Worm (Caenorhabditis elegans) whole organism, dauer: Measurements from ENCODE around the gene Y39A1C.1.
"Not testable (repeated sequence)": the region's sequence is repeated elsewhere in the genome, so short reads cannot be mapped to it uniquely, and the experiment has no call there.

Experiments used
- unc-62 ChIP-seq: sonication (generic microtip); optimal IDR thresholded peaks from 2 replicates; lab custom pipeline; 2017; ENCODE audit warnings: missing biosample characterization, missing genetic modification reagents, missing genetic modification characterization

The Y39A1C.1 gene

DNA sequence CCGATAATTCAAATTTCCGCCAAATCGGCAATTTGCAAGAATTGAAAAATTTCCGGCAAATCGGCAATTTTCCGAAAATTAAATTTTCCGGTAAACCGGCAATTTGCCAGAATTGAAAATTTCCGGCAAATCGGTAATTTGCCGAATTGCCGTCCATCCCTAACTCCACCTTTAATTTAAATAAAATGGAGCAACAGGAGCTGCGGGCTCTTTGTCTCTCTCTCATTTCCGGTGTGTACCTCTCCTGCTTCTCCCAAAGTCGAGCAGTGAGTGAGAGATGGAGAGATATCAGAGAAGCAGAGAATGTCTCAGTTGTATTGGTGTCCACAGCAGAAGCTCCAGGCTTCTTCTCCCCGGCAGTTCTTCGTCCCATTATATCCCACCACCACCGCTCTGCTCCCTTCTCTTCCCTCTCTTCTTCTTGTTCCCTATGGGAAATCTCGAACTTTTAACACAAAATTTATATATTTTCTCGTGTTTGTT lies at the start of gene Y39A1C.1:
Gene Y39A1C.1, plus strand, starts transcription at position 51 of the 483 bp plus-strand sequence.
- no peak for TF ChIP-seq unc-62 (GFP tag; lab: Kevin White, UChicago)

DNA sequence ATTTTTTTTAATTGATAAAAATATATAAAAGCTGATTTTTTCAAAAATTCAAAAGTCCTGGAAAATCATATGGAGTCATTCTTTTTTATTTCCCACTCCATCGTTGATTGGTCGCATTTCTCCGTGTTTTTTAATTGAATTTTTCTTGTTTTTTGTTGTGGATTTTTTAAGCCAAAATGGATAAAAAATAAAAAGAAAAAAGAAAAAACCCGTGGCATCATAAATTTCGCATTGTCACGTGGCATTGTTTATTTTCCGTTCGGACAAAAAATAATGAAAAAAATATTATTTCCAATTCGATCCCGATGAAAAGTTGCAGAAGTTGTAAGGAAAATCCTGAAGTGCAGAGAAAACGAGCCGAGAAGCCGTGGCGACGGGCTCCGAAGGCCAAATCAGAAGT lies 49.6 kb upstream of the Y39A1C.1 start, which contains the start of gene klp-7:
Gene klp-7, plus strand, starts transcription at position 301 of the 400 bp plus-strand sequence.
- not testable (repeated sequence) for TF ChIP-seq unc-62 (GFP tag; lab: Kevin White, UChicago)

- TF ChIP-seq unc-62 (GFP tag; lab: Kevin White, UChicago): no peak
Measured at ce11 chrIII:10806821-10807220, 48.4 kb upstream of the Y39A1C.1 start.

DNA sequence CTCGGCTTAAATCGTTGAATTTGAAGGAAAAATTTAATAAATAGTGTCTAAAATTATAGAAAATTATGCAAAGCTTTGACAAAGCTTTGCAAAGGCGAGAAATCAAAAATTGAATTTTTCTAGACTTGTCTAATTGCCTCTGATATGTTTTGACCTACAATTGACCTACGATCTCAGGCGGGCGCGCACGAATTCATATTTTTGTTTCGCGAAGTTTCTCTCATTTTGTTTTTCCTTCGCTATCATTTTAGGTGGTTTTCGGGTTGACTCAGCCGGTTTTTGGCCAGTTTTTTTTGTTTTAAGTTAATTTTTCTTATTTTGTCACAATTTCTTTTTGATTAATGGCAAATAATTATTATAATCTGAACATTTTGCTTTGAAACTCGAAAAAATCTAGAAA lies 48.0 kb upstream of the Y39A1C.1 start:
- TF ChIP-seq unc-62 (GFP tag; lab: Kevin White, UChicago): no peak

DNA sequence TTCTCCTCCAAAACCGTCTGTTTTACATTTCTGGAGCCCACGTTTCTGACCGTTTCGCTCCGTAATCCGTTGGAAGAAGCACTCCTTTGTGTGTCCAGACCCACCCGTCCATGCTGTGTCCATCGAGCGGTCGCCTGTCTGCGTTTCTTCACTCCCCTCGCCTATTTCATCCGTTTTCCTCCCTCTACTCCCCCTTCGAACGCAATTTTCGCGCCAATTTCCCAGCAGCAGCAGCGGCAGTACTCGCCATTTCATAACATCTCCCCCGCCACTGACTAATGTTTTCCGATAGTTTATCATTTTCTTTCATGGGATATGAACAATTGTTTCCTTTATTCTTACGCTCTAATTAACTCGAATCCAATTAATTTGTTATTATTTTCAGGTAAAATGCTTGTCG lies 47.3 kb upstream of the Y39A1C.1 start:
- TF ChIP-seq unc-62 (GFP tag; lab: Kevin White, UChicago): no peak

ce11 chrIII:10808802-10809201 lies 46.4 kb upstream of the Y39A1C.1 start:
- TF ChIP-seq unc-62 (GFP tag; lab: Kevin White, UChicago): no peak

DNA sequence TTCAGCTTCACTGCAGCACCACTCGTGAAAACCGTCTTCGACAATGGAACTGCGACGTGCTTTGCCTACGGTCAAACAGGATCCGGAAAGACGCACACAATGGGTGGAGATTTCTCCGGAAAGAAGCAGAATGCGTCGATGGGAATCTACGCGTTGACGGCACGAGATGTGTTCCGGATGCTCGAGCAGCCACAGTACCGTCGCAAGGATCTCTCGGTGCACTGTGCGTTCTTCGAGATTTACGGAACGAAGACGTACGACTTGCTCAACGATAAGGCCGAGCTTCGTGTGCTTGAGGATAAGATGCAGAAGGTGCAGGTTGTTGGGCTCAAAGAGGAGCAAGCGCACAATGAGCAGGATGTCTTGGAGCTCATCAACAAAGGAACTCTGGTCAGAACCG lies 45.7 kb upstream of the Y39A1C.1 start:
- TF ChIP-seq unc-62 (GFP tag; lab: Kevin White, UChicago): no peak

- no peak for TF ChIP-seq unc-62 (GFP tag; lab: Kevin White, UChicago)
Measured at ce11 chrIII:10810483-10810836, 44.8 kb upstream of the Y39A1C.1 start.

- TF ChIP-seq unc-62 (GFP tag; lab: Kevin White, UChicago): no peak
Measured at ce11 chrIII:10810837-10811814, 44.1 kb upstream of the Y39A1C.1 start.

- TF ChIP-seq unc-62 (GFP tag; lab: Kevin White, UChicago): no peak
Measured at ce11 chrIII:10812798-10813295, 42.4 kb upstream of the Y39A1C.1 start.

DNA sequence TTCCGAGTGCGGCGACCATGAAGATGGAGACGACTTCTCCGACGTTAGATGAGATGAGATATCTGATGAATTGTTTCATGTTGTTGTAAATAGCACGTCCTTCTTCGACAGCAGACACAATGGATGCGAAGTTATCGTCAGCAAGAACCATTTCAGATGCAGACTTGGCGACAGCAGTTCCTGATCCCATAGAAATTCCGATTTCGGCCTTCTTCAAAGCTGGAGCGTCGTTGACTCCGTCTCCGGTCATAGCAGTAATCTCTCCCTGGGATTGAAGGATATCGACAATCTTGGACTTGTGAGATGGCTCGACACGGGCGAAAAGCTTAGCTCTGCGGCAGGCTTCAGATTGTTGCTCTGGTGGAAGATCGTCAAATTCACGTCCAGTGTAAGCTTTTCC lies 41.4 kb upstream of the Y39A1C.1 start:
- TF ChIP-seq unc-62 (GFP tag; lab: Kevin White, UChicago): no peak

ce11 chrIII:10815199-10815598 lies 40.0 kb upstream of the Y39A1C.1 start:
- TF ChIP-seq unc-62 (GFP tag; lab: Kevin White, UChicago): no peak

- TF ChIP-seq unc-62 (GFP tag; lab: Kevin White, UChicago): no peak
Measured at ce11 chrIII:10816045-10816444, 39.2 kb upstream of the Y39A1C.1 start.

DNA sequence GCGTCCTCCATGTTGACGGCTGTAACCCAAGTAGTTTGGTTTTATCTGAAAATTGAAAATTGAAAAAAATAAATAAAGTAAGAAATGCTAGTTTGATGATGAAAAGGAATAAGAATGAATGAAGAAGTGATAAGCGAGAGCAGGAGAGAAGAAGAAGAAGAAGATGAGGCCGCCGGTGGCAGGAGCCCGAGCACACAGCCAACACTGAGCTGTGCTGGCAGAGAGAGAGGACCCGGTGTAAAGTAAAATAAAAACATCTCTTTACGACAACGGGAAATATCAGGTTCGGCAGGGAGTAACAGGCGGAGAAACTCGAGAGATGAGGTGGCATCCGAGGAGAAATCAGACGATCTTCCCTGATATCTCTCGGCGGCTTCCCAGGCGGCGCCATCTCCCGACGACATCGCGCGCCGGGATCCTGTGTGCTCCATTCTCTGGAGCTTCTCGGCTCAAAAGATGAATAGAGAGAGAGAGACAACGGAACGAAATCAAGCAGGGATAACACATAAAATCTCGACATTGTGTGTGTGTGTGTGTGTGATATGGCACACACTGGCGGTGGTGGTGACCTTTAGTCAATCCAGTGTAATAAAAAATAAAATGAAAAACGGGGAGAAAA lies 38.3 kb upstream of the Y39A1C.1 start, which contains the start of gene sca-1:
Gene sca-1, minus strand, starts transcription at position 51 of the 619 bp plus-strand sequence.
- TF ChIP-seq unc-62 (GFP tag; lab: Kevin White, UChicago): no peak

DNA sequence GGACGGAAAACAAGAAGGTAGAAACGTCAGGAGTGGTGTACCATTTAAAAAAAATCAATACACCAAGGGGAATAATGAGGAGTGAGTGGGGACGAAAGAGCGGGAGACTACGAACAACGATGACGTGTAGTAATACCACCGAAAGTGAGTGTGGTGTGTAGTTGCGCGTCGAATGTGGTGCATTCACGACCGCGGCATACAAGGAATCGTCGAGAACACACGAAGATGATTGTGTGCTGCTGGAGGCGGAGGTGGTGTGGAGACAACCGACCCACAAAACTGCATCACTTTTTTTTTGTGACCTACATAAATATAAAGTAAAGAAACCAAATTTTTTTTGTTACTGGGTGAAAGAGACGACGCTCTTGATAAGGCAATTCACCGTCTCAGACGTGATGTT lies 36.9 kb upstream of the Y39A1C.1 start:
- TF ChIP-seq unc-62 (GFP tag; lab: Kevin White, UChicago): no peak

DNA sequence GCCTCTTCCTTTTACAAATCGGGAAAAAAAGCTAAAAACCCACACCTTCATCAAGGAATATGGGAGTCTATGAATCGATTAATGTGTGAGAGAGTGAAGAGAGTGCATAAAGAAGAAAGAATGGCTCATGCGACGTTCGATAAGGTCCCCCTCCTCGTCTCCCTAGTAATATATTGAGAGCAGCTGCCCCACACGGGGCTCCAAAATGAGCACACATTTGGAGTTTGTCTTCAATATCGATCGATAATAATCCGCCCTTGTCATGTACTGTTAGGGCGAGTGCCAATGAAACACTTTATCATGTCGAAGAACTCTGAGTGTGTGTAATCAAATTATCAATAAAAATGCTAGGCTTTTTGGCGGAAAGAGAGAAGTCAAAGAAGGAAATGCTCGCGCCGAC lies 36.0 kb upstream of the Y39A1C.1 start:
- TF ChIP-seq unc-62 (GFP tag; lab: Kevin White, UChicago): no peak
